Worm (Caenorhabditis elegans) whole organism, L1 larva: ENCODE results near the gene ins-32.

ENCODE experiments used
- ceh-8 ChIP-seq: fragments of 200-800 bp; sonication (Bioruptor generic); optimal IDR thresholded peaks from 2 replicates; lab custom pipeline; 2018; ENCODE audit warnings: mild to moderate bottlenecking, missing genetic modification characterization, moderate library complexity, missing compliant biosample characterization
- ceh-82 ChIP-seq, 3 experiments: fragments of 150-350 bp in 1 of 3; sonication (generic microtip) in 2 of 3; optimal IDR thresholded peaks; 2 replicates each; lab custom pipeline; 2014 to 2017; ENCODE audit warnings: missing biosample characterization in 3 of 3, missing genetic modification characterization in 3 of 3
- ceh-88 ChIP-seq: fragments of 200-800 bp; sonication (Bioruptor generic); IDR thresholded peaks from 2 replicates; pipeline ENCODE4 v1.3.6; 2022; ENCODE audit warnings: missing genetic modification characterization, missing compliant biosample characterization
- ceh-90 ChIP-seq: sonication (generic microtip); optimal IDR thresholded peaks from 2 replicates; lab custom pipeline; 2016; ENCODE audit warnings: missing genetic modification characterization, missing compliant biosample characterization
- ces-1 ChIP-seq: fragments of 150-350 bp; optimal IDR thresholded peaks from 2 replicates; lab custom pipeline; 2014; ENCODE audit warnings: missing biosample characterization, missing genetic modification reagents, missing genetic modification characterization
- dpl-1 ChIP-seq, 3 experiments: fragments of 150-350 bp in 2 of 3; sonication (generic microtip) in 1 of 3; optimal IDR thresholded peaks; 2 replicates each; lab custom pipeline; 2014 to 2017; ENCODE audit warnings: missing biosample characterization in 3 of 3, missing genetic modification characterization in 3 of 3, missing genetic modification reagents in 3 of 3
- efl-1 ChIP-seq, 4 experiments: fragments of 150-350 bp; optimal IDR thresholded peaks in 3 of 4; peaks in 1 of 4; 1 replicate in 1 of 4; 2 replicates in 3 of 4; lab custom pipeline; 2014; ENCODE audit warnings: missing biosample characterization in 2 of 4, missing genetic modification characterization in 2 of 4, missing genetic modification reagents in 2 of 4
- efl-3 ChIP-seq: fragments of 200-800 bp; sonication (Bioruptor generic); optimal IDR thresholded peaks from 2 replicates; lab custom pipeline; 2018; ENCODE audit warnings: mild to moderate bottlenecking, missing genetic modification characterization, missing compliant biosample characterization
- egl-13 ChIP-seq: sonication (generic microtip); optimal IDR thresholded peaks from 2 replicates; lab custom pipeline; 2016; ENCODE audit warnings: missing genotype, missing genetic modification reagents, missing genetic modification characterization, missing compliant biosample characterization
- elt-2 ChIP-seq: sonication (generic microtip); optimal IDR thresholded peaks from 2 replicates; lab custom pipeline; 2016; ENCODE audit warnings: missing genetic modification characterization, mild to moderate bottlenecking, inconsistent platforms, missing compliant biosample characterization, missing genetic modification reagents
- elt-3 ChIP-seq, 6 experiments: fragments of 150-350 bp in 1 of 6; sonication (generic microtip); optimal IDR thresholded peaks; 2 replicates each; lab custom pipeline; 2017 to 2018; ENCODE audit warnings: missing biosample characterization in 6 of 6, missing genetic modification characterization in 6 of 6, inconsistent platforms in 1 of 6
- fkh-4 ChIP-seq: sonication (generic microtip); optimal IDR thresholded peaks from 2 replicates; lab custom pipeline; 2016; ENCODE audit warnings: missing compliant biosample characterization, missing genetic modification characterization, borderline replicate concordance
- fkh-8 ChIP-seq: sonication (generic microtip); optimal IDR thresholded peaks from 2 replicates; lab custom pipeline; 2016; ENCODE audit warnings: mild to moderate bottlenecking, missing genetic modification characterization, missing compliant biosample characterization
- fos-1 ChIP-seq: fragments of 150-350 bp; optimal IDR thresholded peaks from 2 replicates; lab custom pipeline; 2014; ENCODE audit warnings: missing biosample characterization, missing genetic modification characterization
- hpl-2 ChIP-seq: fragments of 150-350 bp; optimal IDR thresholded peaks from 2 replicates; lab custom pipeline; 2014; ENCODE audit warnings: missing biosample characterization, missing genetic modification reagents, missing genetic modification characterization
- jun-1 ChIP-seq: fragments of 150-350 bp; optimal IDR thresholded peaks from 2 replicates; lab custom pipeline; 2014; ENCODE audit warnings: missing biosample characterization, missing genetic modification reagents, missing genetic modification characterization
- lin-13 ChIP-seq: fragments of 150-350 bp; optimal IDR thresholded peaks from 2 replicates; lab custom pipeline; 2014; ENCODE audit warnings: missing biosample characterization, missing genetic modification reagents, missing genetic modification characterization
- lin-15B ChIP-seq: fragments of 150-350 bp; sonication (generic microtip); optimal IDR thresholded peaks from 3 replicates; lab custom pipeline; 2014; ENCODE audit warnings: missing biosample characterization, missing genetic modification characterization
- lin-35 ChIP-seq, 2 experiments: fragments of 150-350 bp; optimal IDR thresholded peaks; 2 replicates each; lab custom pipeline; 2014; ENCODE audit warnings: missing biosample characterization in 2 of 2, missing genetic modification characterization in 2 of 2, missing genetic modification reagents in 2 of 2
- lin-39 ChIP-seq: fragments of 150-350 bp; optimal IDR thresholded peaks from 2 replicates; lab custom pipeline; 2014; ENCODE audit warnings: missing biosample characterization, missing genetic modification reagents, missing genetic modification characterization
- lir-3 ChIP-seq: sonication (generic microtip); optimal IDR thresholded peaks from 2 replicates; lab custom pipeline; 2016; ENCODE audit warnings: mild to moderate bottlenecking, missing genetic modification characterization, moderate library complexity, missing compliant biosample characterization; ENCODE audit not compliant: poor library complexity
- lsy-2 ChIP-seq, 2 experiments: fragments of 150-350 bp; optimal IDR thresholded peaks; 2 replicates each; lab custom pipeline; 2014; ENCODE audit warnings: missing biosample characterization in 2 of 2, missing genetic modification characterization in 2 of 2
- mab-9 ChIP-seq: fragments of 200-800 bp; sonication (Bioruptor generic); IDR thresholded peaks from 2 replicates; pipeline ENCODE4 v1.3.6; 2022; ENCODE audit warnings: missing genetic modification reagents, missing genetic modification characterization, missing compliant biosample characterization
- mdl-1 ChIP-seq, 2 experiments: fragments of 150-350 bp; optimal IDR thresholded peaks; 2 replicates each; lab custom pipeline; 2014 to 2017; ENCODE audit warnings: missing biosample characterization in 2 of 2, missing genetic modification characterization in 2 of 2, inconsistent platforms in 1 of 2
- mef-2 ChIP-seq: fragments of 150-350 bp; optimal IDR thresholded peaks from 2 replicates; lab custom pipeline; 2014; ENCODE audit warnings: missing biosample characterization, missing genetic modification characterization
- nhr-11 ChIP-seq: fragments of 150-350 bp; optimal IDR thresholded peaks from 2 replicates; lab custom pipeline; 2014; ENCODE audit warnings: missing biosample characterization, missing genetic modification characterization
- nhr-19 ChIP-seq: fragments of 200-800 bp; sonication (Bioruptor generic); conservative IDR thresholded peaks from 2 replicates; pipeline ENCODE4 v1.3.6; 2022; ENCODE audit warnings: missing genetic modification characterization, missing compliant biosample characterization
- nhr-20 ChIP-seq: sonication (generic microtip); optimal IDR thresholded peaks from 2 replicates; lab custom pipeline; 2016; ENCODE audit warnings: mild to moderate bottlenecking, missing genetic modification characterization, missing compliant biosample characterization
- nhr-237 ChIP-seq: fragments of 150-350 bp; optimal IDR thresholded peaks from 2 replicates; lab custom pipeline; 2014; ENCODE audit warnings: missing biosample characterization, missing genetic modification characterization
- nhr-84 ChIP-seq: sonication (generic microtip); optimal IDR thresholded peaks from 2 replicates; lab custom pipeline; 2017; ENCODE audit warnings: missing biosample characterization, missing genetic modification characterization
- nhr-90 ChIP-seq: sonication (generic microtip); optimal IDR thresholded peaks from 2 replicates; lab custom pipeline; 2016; ENCODE audit warnings: mild to moderate bottlenecking, missing genetic modification characterization, missing compliant biosample characterization; ENCODE audit not compliant: poor library complexity
- pag-3 ChIP-seq: sonication (generic microtip); optimal IDR thresholded peaks from 2 replicates; lab custom pipeline; 2017; ENCODE audit warnings: missing genetic modification characterization, mild to moderate bottlenecking, missing compliant biosample characterization, antibody characterized with exemption, borderline replicate concordance; ENCODE audit not compliant: insufficient read depth
- pax-3 ChIP-seq: fragments of 200-800 bp; sonication (Bioruptor generic); optimal IDR thresholded peaks from 2 replicates; lab custom pipeline; 2018; ENCODE audit warnings: mild to moderate bottlenecking, missing genetic modification characterization, moderate library complexity, missing compliant biosample characterization
- pqm-1 ChIP-seq: sonication (generic microtip); optimal IDR thresholded peaks from 3 replicates; lab custom pipeline; 2017; ENCODE audit warnings: missing biosample characterization, missing genetic modification characterization
- rnt-1 ChIP-seq: sonication (generic microtip); optimal IDR thresholded peaks from 2 replicates; lab custom pipeline; 2016; ENCODE audit warnings: mild to moderate bottlenecking, missing genetic modification characterization, moderate library complexity, missing compliant biosample characterization
- snu-23 ChIP-seq: sonication (generic microtip); optimal IDR thresholded peaks from 2 replicates; lab custom pipeline; 2016; ENCODE audit warnings: missing genetic modification characterization, missing compliant biosample characterization
- swsn-7 ChIP-seq: sonication (generic microtip); optimal IDR thresholded peaks from 2 replicates; lab custom pipeline; 2016; ENCODE audit warnings: missing genetic modification characterization, missing compliant biosample characterization
- tbx-2 ChIP-seq: sonication (generic microtip); optimal IDR thresholded peaks from 2 replicates; lab custom pipeline; 2016; ENCODE audit warnings: missing genetic modification characterization, missing compliant biosample characterization
- tlp-1 ChIP-seq: fragments of 150-350 bp; optimal IDR thresholded peaks from 2 replicates; lab custom pipeline; 2014; ENCODE audit warnings: missing biosample characterization, missing genetic modification characterization
- unc-130 ChIP-seq: fragments of 150-350 bp; optimal IDR thresholded peaks from 2 replicates; lab custom pipeline; 2017; ENCODE audit warnings: missing biosample characterization, missing genetic modification characterization, inconsistent platforms
- unc-86 ChIP-seq: sonication (generic microtip); optimal IDR thresholded peaks from 2 replicates; lab custom pipeline; 2016; ENCODE audit warnings: missing genetic modification characterization, missing compliant biosample characterization
- vab-15 ChIP-seq: sonication (generic microtip); optimal IDR thresholded peaks from 2 replicates; lab custom pipeline; 2017; ENCODE audit warnings: missing genotype, mild to moderate bottlenecking, missing genetic modification characterization, missing compliant biosample characterization
- ztf-4 ChIP-seq: fragments of 150-350 bp; optimal IDR thresholded peaks from 2 replicates; lab custom pipeline; 2014; ENCODE audit warnings: missing biosample characterization, missing genetic modification characterization

ins-32 gene

DNA sequence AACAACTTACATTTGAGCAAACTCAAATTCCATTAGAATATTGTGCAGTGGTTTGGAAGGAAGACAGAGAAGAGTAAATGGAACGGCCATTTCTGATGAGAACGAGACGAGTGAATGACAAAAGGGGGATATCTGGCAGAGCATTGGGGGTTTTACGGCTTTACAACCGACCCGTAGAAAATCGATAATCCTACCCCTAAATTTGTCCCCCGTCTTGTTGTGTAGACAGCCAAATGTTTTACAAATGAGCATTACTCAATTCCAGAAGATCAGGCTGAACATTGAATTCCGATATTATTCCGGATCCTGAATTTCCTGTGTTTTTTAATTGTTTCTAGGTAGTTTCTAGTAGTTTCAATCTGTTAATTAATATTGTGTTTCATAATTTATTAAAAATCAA is 9.8 kb downstream of the ins-32 start, which contains the start of gene fbxb-99:
Gene fbxb-99 (minus strand): TSS at position 101 of the 400 bp plus-strand sequence.
- TF ChIP-seq ceh-90 (no peak), mab-9 (GFP tag; lab: Robert Waterston, UW) (no peak), unc-130 (tag; lab: Kevin White, UChicago) (no peak), ces-1 (GFP tag; lab: Kevin White, UChicago) (no peak), fkh-4 (tag; lab: Kevin White, UChicago) (no peak), unc-86 (tag; lab: Kevin White, UChicago) (no peak), snu-23 (no peak), mdl-1 (tag; optimal IDR thresholded peaks at IDR 0.05; lab: Kevin White, UChicago) (no peak), elt-3 (tag; optimal IDR thresholded peaks at IDR 0.05; lab: Kevin White, UChicago) (no peak), ceh-82 (tag; optimal IDR thresholded peaks at IDR 0.05; lab: Kevin White, UChicago) (no peak), lin-39 (tag; lab: Kevin White, UChicago) (no peak), lin-15B (tag; lab: Kevin White, UChicago) (no peak), pag-3 (tag; lab: Kevin White, UChicago) (no peak), egl-13 (tag; lab: Kevin White, UChicago) (no peak), swsn-7 (no peak), ztf-4 (tag; lab: Kevin White, UChicago) (no peak)
- TF ChIP-seq, all 84 proteins: peak for 0

DNA sequence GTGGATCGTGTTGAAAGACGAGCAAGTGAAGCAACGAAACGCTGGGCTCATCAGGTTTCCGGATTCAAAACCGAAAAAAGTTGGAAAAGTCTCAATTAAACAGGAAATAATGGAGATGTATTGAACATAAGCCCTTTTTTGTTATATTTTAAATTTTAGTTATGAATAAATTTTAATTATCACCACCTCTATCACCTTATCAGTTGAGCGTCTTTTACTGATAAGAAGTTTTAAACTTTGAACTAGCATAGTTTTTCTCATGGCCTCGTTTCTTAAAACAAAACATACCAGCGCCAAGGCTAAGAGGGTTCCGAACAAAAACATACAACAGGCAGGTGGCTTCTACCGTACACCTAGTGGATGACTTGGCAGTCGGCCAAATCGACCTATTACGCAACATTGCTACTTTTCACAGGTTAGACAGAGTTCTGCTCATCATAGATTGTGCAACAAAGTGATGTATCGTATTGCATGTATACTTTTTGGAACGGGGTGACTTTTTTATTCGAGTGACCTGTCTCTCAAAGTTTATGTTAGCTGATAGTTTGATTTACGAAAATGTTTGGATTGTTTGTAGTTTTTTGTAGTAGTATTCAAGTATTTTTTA is 14.7 kb downstream of the ins-32 start:
- TF ChIP-seq efl-1 (optimal IDR thresholded peaks at IDR 0.05; lab: Kevin White, UChicago) (no peak), efl-1 (GFP tag; optimal IDR thresholded peaks at IDR 0.05 in 1 of 2; lab: Kevin White, UChicago) (peak in 1 of 2 experiments; percentile 78), elt-2 (tag; lab: Kevin White, UChicago) (peak; percentile 77), snu-23 (no peak)
- TF ChIP-seq, all 84 proteins: peak for 2

DNA sequence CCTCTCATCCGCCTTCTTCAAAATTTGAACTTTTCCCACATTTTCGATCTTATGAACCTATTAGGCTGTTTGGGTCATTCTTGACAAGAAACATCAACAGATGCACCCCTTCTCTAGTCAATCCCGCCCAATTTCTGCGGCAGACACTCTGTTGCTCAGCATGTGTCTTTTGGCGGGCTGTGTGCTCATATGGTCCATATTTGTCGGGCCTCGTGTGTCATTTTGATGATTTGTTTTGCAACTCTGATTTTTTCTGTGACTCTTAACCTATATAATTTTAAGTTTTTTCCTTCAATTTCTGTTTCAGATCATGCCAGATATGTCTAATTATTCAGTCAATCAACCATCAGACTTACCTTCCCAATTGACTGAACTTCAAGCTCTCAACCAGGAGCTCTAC is 16.0 kb downstream of the ins-32 start, which contains the start of gene T24E12.13:
Gene T24E12.13 (plus strand): TSS at position 301 of the 400 bp plus-strand sequence.
- TF ChIP-seq rnt-1 (tag; lab: Kevin White, UChicago), result no peak
- TF ChIP-seq unc-86 (tag; lab: Kevin White, UChicago), result no peak
- no peak for TF ChIP-seq nhr-237 (tag; lab: Kevin White, UChicago)
- no peak for TF ChIP-seq mef-2 (tag; lab: Kevin White, UChicago)
- TF ChIP-seq ceh-8 (GFP tag; lab: Kevin White, UChicago), result no peak
- TF ChIP-seq fkh-8 (tag; lab: Kevin White, UChicago), result no peak
- no peak for TF ChIP-seq efl-3 (GFP tag; lab: Kevin White, UChicago)
- no peak for TF ChIP-seq lin-13
- TF ChIP-seq lir-3 (tag; lab: Kevin White, UChicago), result no peak
- no peak for TF ChIP-seq nhr-11 (tag; lab: Kevin White, UChicago)
- TF ChIP-seq tlp-1, result no peak

DNA sequence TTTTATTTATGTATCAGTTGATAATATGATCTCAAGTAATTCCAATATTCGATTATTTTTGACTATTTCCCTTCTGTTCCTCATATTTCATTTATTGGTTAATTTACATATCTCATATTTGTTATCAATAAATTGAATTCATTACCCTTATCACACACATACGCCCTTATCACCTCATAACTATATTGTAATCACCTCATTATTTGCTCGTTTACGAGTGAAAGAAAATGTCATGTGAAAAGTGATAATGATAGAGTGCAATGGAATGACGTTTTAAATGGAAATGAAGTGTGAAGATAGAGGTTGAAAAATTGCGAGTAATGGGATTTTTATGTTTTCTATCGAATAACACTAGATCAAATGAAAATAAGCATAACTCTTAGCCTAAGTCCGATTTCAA is 16.6 kb downstream of the ins-32 start:
- TF ChIP-seq fos-1 (tag; lab: Kevin White, UChicago) (peak; percentile 4), ceh-8 (GFP tag; lab: Kevin White, UChicago) (peak; percentile 87), pqm-1 (peak; percentile 99), nhr-20 (tag; lab: Kevin White, UChicago) (peak; percentile 51), dpl-1 (GFP tag; optimal IDR thresholded peaks at IDR 0.05; lab: Kevin White, UChicago) (no peak), vab-15 (tag; lab: Kevin White, UChicago) (no peak), nhr-84 (no peak), ceh-88 (GFP tag; lab: Robert Waterston, UW) (no peak), hpl-2 (GFP tag; lab: Kevin White, UChicago) (no peak), lin-35 (GFP tag; optimal IDR thresholded peaks at IDR 0.05; lab: Kevin White, UChicago) (peak in 1 of 2 experiments; percentile 70), jun-1 (peak; percentile 88), fkh-4 (tag; lab: Kevin White, UChicago) (no peak), lsy-2 (tag; optimal IDR thresholded peaks at IDR 0.05; lab: Kevin White, UChicago) (peak in 1 of 2 experiments; percentile 58), unc-86 (tag; lab: Kevin White, UChicago) (no peak), nhr-90 (tag; lab: Kevin White, UChicago) (peak; percentile 47), efl-1 (optimal IDR thresholded peaks at IDR 0.05; lab: Kevin White, UChicago) (no peak), efl-1 (GFP tag; optimal IDR thresholded peaks at IDR 0.05 in 1 of 2; lab: Kevin White, UChicago) (peak in 1 of 2 experiments; percentile 84), elt-2 (tag; lab: Kevin White, UChicago) (peak; percentile 100), tbx-2 (tag; lab: Kevin White, UChicago) (no peak), pax-3 (peak; percentile 79), mef-2 (tag; lab: Kevin White, UChicago) (no peak), ces-1 (GFP tag; lab: Kevin White, UChicago) (no peak), nhr-19 (GFP tag; lab: Robert Waterston, UW) (0 out of 2 replicates have a peak, but pooled peaks have one; percentile 6), egl-13 (tag; lab: Kevin White, UChicago) (no peak), fkh-8 (tag; lab: Kevin White, UChicago) (peak; percentile 9), tlp-1 (peak; percentile 91)
